Fruit fly (Drosophila melanogaster): ENCODE measurements around the gene ATPsynbetaL.

The ATPsynbetaL gene

dm6 chr3L:16090330-16090803 lies 7.3 kb upstream of the ATPsynbetaL start, which contains the start of the genes CG5235 and ClC-c:
Gene CG5235, minus strand, starts transcription at chr3L:16090392.
Gene ClC-c, plus strand, starts transcription at chr3L:16090454.
- no peak for TF ChIP-seq CG13204 (GFP tag; optimal IDR thresholded peaks at IDR 0.05)
- no peak for TF ChIP-seq CG9948 (tag; optimal IDR thresholded peaks at IDR 0.05)
- TF ChIP-seq EcR (GFP tag; optimal IDR thresholded peaks at IDR 0.05): no peak
- TF ChIP-seq Ets98B (GFP tag; IDR thresholded peaks at IDR 0.05): no peak
- TF ChIP-seq CG8159 (tag; optimal IDR thresholded peaks at IDR 0.05): no peak
- no peak for TF ChIP-seq Pif1A (GFP tag; optimal IDR thresholded peaks at IDR 0.05)
- no peak for TF ChIP-seq CG34367 (tag; optimal IDR thresholded peaks at IDR 0.05)
- no peak for TF ChIP-seq rn (GFP tag; IDR thresholded peaks at IDR 0.05)
- no peak for TF ChIP-seq gl (tag; optimal IDR thresholded peaks at IDR 0.05)
- TF ChIP-seq D1 (tag; optimal IDR thresholded peaks at IDR 0.05): no peak
- no peak for TF ChIP-seq fd96Ca (GFP tag; IDR thresholded peaks at IDR 0.05)
- TF ChIP-seq CG10348 (GFP tag; IDR thresholded peaks at IDR 0.05): no peak
- TF ChIP-seq Pif1B (GFP tag; optimal IDR thresholded peaks at IDR 0.05): no peak
- TF ChIP-seq CG12605 (GFP tag; IDR thresholded peaks at IDR 0.05): no peak
- no peak for TF ChIP-seq Snoo (tag; optimal IDR thresholded peaks at IDR 0.05)

- no peak for TF ChIP-seq CG12605 (GFP tag; IDR thresholded peaks at IDR 0.05)
These were observed 2.4 kb downstream of the ATPsynbetaL start, which contains the start of gene IleRS-m for dm6 chr3L:16100059-16100458. Gene IleRS-m, plus strand, starts transcription at chr3L:16100280.

- TF ChIP-seq CG4496 (GFP tag; IDR thresholded peaks at IDR 0.05): peak; percentile 88
- TF ChIP-seq EcR (GFP tag; optimal IDR thresholded peaks at IDR 0.05): no peak
- peak; percentile 67 for TF ChIP-seq CG9948 (tag; optimal IDR thresholded peaks at IDR 0.05)
- TF ChIP-seq fd96Ca (GFP tag; IDR thresholded peaks at IDR 0.05): peak; percentile 91
- TF ChIP-seq CG34367 (tag; optimal IDR thresholded peaks at IDR 0.05): peak; percentile 73
- peak; percentile 81 for TF ChIP-seq CG15710 (tag; optimal IDR thresholded peaks at IDR 0.05)
- TF ChIP-seq Ets98B (GFP tag; IDR thresholded peaks at IDR 0.05): peak; percentile 84
- no peak for TF ChIP-seq CG8159 (tag; optimal IDR thresholded peaks at IDR 0.05)
- peak; percentile 72 for TF ChIP-seq CG12605 (GFP tag; IDR thresholded peaks at IDR 0.05)
- peak; percentile 61; the same call in 1 of the 2 replicates for TF ChIP-seq rn (GFP tag; IDR thresholded peaks at IDR 0.05)
- TF ChIP-seq CG13204 (GFP tag; optimal IDR thresholded peaks at IDR 0.05): no peak
- TF ChIP-seq gl (tag; optimal IDR thresholded peaks at IDR 0.05): peak; percentile 71
- TF ChIP-seq Snoo (tag; optimal IDR thresholded peaks at IDR 0.05): peak; percentile 77
- TF ChIP-seq CG10348 (GFP tag; IDR thresholded peaks at IDR 0.05): no peak
- no peak for TF ChIP-seq CG14655 (GFP tag; optimal IDR thresholded peaks at IDR 0.05)
- no peak for TF ChIP-seq D1 (tag; optimal IDR thresholded peaks at IDR 0.05)
- TF ChIP-seq CG32121 (GFP tag; IDR thresholded peaks at IDR 0.05): peak; percentile 74
- peak; percentile 83 for TF ChIP-seq CG17806 (tag; optimal IDR thresholded peaks at IDR 0.05)
- TF ChIP-seq CG8301 (tag; optimal IDR thresholded peaks at IDR 0.05): no peak
- no peak for TF ChIP-seq Pif1A (GFP tag; optimal IDR thresholded peaks at IDR 0.05)
- no peak for TF ChIP-seq Pif1B (GFP tag; optimal IDR thresholded peaks at IDR 0.05)
These were observed 7.9 kb downstream of the ATPsynbetaL start, which contains the start of the genes IntS9 and CG43295 for dm6 chr3L:16105528-16105927. Gene IntS9, minus strand, starts transcription at chr3L:16105627. Gene CG43295, plus strand, starts transcription at chr3L:16105852.

- TF ChIP-seq CG9948 (tag; optimal IDR thresholded peaks at IDR 0.05) (no peak), Pif1A (GFP tag; optimal IDR thresholded peaks at IDR 0.05) (no peak), CG14655 (GFP tag; optimal IDR thresholded peaks at IDR 0.05) (no peak), Snoo (tag; optimal IDR thresholded peaks at IDR 0.05) (peak; percentile 5), rn (GFP tag; IDR thresholded peaks at IDR 0.05) (no peak)
These were observed 14.6 kb downstream of the ATPsynbetaL start, which contains the start of gene Zn72D for dm6 chr3L:16112069-16112820. Gene Zn72D, minus strand, starts transcription at chr3L:16112626.

- no peak for TF ChIP-seq CG34367 (tag; optimal IDR thresholded peaks at IDR 0.05)
- peak; percentile 59; the same call in 1 of the 2 replicates for TF ChIP-seq CG12605 (GFP tag; IDR thresholded peaks at IDR 0.05)
- TF ChIP-seq CG9948 (tag; optimal IDR thresholded peaks at IDR 0.05): no peak
- no peak for TF ChIP-seq CG8159 (tag; optimal IDR thresholded peaks at IDR 0.05)
- TF ChIP-seq Pif1A (GFP tag; optimal IDR thresholded peaks at IDR 0.05): no peak
These were observed 15.5 kb downstream of the ATPsynbetaL start, which contains the start of gene Taf4 for dm6 chr3L:16113003-16113606. Gene Taf4, plus strand, starts transcription at chr3L:16113212.

dm6 chr3L:16113607-16114337 lies 16.1 kb downstream of the ATPsynbetaL start:
- peak; percentile 82 for TF ChIP-seq Snoo (tag; optimal IDR thresholded peaks at IDR 0.05)
- TF ChIP-seq CG12605 (GFP tag; IDR thresholded peaks at IDR 0.05): 0 out of 2 replicates have a peak, but pooled peaks have one; percentile 5
- peak; percentile 88 for TF ChIP-seq Pif1B (GFP tag; optimal IDR thresholded peaks at IDR 0.05)
- no peak for TF ChIP-seq CG14655 (GFP tag; optimal IDR thresholded peaks at IDR 0.05)
- peak; percentile 70 for TF ChIP-seq CG17806 (tag; optimal IDR thresholded peaks at IDR 0.05)
- peak; percentile 38 for TF ChIP-seq EcR (GFP tag; optimal IDR thresholded peaks at IDR 0.05)
- TF ChIP-seq rn (GFP tag; IDR thresholded peaks at IDR 0.05): peak; percentile 52
- TF ChIP-seq CG34367 (tag; optimal IDR thresholded peaks at IDR 0.05): peak; percentile 70
- TF ChIP-seq Ets98B (GFP tag; IDR thresholded peaks at IDR 0.05): peak; percentile 90
- peak; percentile 79 for TF ChIP-seq CG8301 (tag; optimal IDR thresholded peaks at IDR 0.05)
- peak; percentile 76 for TF ChIP-seq CG15710 (tag; optimal IDR thresholded peaks at IDR 0.05)
- TF ChIP-seq CG9948 (tag; optimal IDR thresholded peaks at IDR 0.05): peak; percentile 66
- TF ChIP-seq fd96Ca (GFP tag; IDR thresholded peaks at IDR 0.05): peak; percentile 90
- TF ChIP-seq CG8159 (tag; optimal IDR thresholded peaks at IDR 0.05): no peak
- no peak for TF ChIP-seq gl (tag; optimal IDR thresholded peaks at IDR 0.05)
- TF ChIP-seq CG4496 (GFP tag; IDR thresholded peaks at IDR 0.05): peak; percentile 93
- TF ChIP-seq CG32121 (GFP tag; IDR thresholded peaks at IDR 0.05): peak; percentile 85
- TF ChIP-seq CG13204 (GFP tag; optimal IDR thresholded peaks at IDR 0.05): no peak
